Worm (Caenorhabditis elegans) whole organism, late embryonic: ENCODE data around the gene sly-1.

Source experiments
- ahr-1 ChIP-seq: sonication (generic microtip); optimal IDR thresholded peaks from 2 replicates; lab custom pipeline; 2016; ENCODE audit warnings: missing genetic modification characterization, missing compliant biosample characterization
- ceh-48 ChIP-seq: sonication (generic microtip); optimal IDR thresholded peaks from 2 replicates; lab custom pipeline; 2016; ENCODE audit warnings: missing genetic modification characterization, inconsistent platforms, missing compliant biosample characterization
- sox-2 ChIP-seq: fragments of 200-800 bp; sonication (Bioruptor generic); IDR thresholded peaks from 2 replicates; pipeline ENCODE4 v1.3.6; 2022; ENCODE audit warnings: missing genetic modification reagents, missing genetic modification characterization, missing compliant biosample characterization

DNA sequence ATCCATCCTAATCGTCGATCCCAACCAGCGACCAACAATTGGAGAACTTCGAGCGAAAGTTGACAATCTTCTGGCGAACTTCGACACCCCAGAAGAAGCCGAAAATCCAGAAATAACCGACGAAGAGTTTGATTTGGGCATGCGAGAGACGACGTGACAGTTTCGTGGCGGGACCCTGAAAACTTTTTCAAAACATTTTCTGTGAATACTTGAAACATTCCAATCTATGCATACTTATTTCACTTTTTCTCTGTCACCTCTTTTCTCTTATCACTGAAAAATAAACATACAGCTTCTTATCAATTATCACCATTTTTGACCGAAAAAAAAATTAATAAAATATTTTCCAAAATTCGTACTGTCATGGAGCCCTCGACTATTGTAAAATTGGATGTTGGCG, 24.9 kb upstream of the sly-1 start, which contains the start of gene D2045.8:
- no peak for TF ChIP-seq ahr-1
- TF ChIP-seq sox-2, result no peak
- no peak for TF ChIP-seq ceh-48 (tag; lab: Kevin White, UChicago)
